Worm (Caenorhabditis elegans) whole organism, L1 larva: ENCODE measurements around the gene gpa-7.

ENCODE experiments used
- ceh-63 ChIP-seq: fragments of 200-800 bp; sonication (Bioruptor generic); optimal IDR thresholded peaks from 2 replicates; lab custom pipeline; 2018; ENCODE audit warnings: mild to moderate bottlenecking, missing genetic modification characterization, missing compliant biosample characterization
- ceh-82 ChIP-seq, 3 experiments: fragments of 150-350 bp in 1 of 3; sonication (generic microtip) in 2 of 3; optimal IDR thresholded peaks; 2 replicates each; lab custom pipeline; 2014 to 2017; ENCODE audit warnings: missing biosample characterization in 3 of 3, missing genetic modification characterization in 3 of 3
- egl-27 ChIP-seq, 2 experiments: fragments of 150-350 bp in 1 of 2; sonication (generic microtip); optimal IDR thresholded peaks; 3 replicates each; lab custom pipeline; 2017 to 2018; ENCODE audit warnings: missing biosample characterization in 2 of 2, missing genetic modification characterization in 2 of 2, missing genetic modification reagents in 2 of 2
- elt-2 ChIP-seq: sonication (generic microtip); optimal IDR thresholded peaks from 2 replicates; lab custom pipeline; 2016; ENCODE audit warnings: missing genetic modification characterization, mild to moderate bottlenecking, inconsistent platforms, missing compliant biosample characterization, missing genetic modification reagents
- nhr-237 ChIP-seq: fragments of 150-350 bp; optimal IDR thresholded peaks from 2 replicates; lab custom pipeline; 2014; ENCODE audit warnings: missing biosample characterization, missing genetic modification characterization
- nhr-77 ChIP-seq: fragments of 150-350 bp; optimal IDR thresholded peaks from 2 replicates; lab custom pipeline; 2014; ENCODE audit warnings: missing biosample characterization, missing genetic modification characterization
- sup-37 ChIP-seq: fragments of 200-800 bp; sonication (Bioruptor generic); optimal IDR thresholded peaks from 2 replicates; lab custom pipeline; 2018; ENCODE audit warnings: mild to moderate bottlenecking, missing genetic modification characterization, missing compliant biosample characterization
- swsn-7 ChIP-seq: sonication (generic microtip); optimal IDR thresholded peaks from 2 replicates; lab custom pipeline; 2016; ENCODE audit warnings: missing genetic modification characterization, missing compliant biosample characterization
- unc-62 ChIP-seq: fragments of 150-350 bp; optimal IDR thresholded peaks from 2 replicates; lab custom pipeline; 2014; ENCODE audit warnings: missing biosample characterization, missing genetic modification reagents, missing genetic modification characterization
- unc-86 ChIP-seq: sonication (generic microtip); optimal IDR thresholded peaks from 2 replicates; lab custom pipeline; 2016; ENCODE audit warnings: missing genetic modification characterization, missing compliant biosample characterization

DNA sequence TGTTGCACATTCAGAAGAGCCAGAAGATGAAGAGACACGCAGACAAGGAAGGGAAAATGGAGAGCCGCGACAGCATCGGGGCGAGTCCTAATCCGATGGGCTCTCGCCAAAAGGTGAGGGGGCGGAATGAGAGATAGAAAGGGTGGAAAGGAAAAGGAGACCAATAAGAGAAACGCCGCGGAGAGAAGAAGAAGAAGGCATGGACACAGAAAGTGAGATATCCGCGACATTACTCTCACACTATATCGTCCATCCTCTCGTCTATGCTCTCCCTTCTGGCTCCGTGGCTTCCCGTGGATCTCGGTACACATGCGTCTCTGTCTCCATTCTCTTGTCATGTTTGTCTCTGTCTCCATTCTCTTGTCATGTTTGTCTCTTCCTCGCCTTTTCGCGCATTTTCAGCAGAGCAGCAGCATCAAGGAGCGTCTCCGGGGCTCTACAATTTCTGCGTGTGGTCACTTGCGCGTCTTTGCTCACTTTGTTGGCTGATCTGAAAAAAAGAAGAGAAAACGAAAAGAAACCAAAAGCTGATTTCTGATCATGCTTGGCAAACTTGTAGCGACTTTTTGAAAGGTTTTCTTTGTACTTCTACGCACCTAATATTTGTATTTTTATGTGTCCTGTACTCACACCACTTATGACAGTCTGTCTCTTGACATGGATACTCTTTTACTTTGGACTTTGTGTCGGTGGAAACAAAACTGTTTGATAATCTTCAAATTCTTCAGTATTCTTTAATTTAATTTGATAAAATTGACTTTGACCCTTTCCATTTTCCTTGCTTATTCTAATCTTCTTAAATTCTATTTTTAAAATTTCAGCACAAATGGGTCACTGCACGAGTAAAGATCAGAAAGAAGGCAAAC is at the start of gene gpa-7:
- peak in 1 of 2 experiments; percentile 39 for TF ChIP-seq egl-27 (tag; optimal IDR thresholded peaks at IDR 0.05; lab: Kevin White, UChicago)
- no peak for TF ChIP-seq sup-37
- TF ChIP-seq unc-62 (GFP tag; lab: Kevin White, UChicago), result no peak
- TF ChIP-seq swsn-7, result peak; percentile 76
- no peak for TF ChIP-seq ceh-63
- TF ChIP-seq nhr-77 (tag; lab: Kevin White, UChicago), result peak; percentile 50
- peak; percentile 84 for TF ChIP-seq unc-86 (tag; lab: Kevin White, UChicago)
- no peak for TF ChIP-seq nhr-237 (tag; lab: Kevin White, UChicago)
- no peak for TF ChIP-seq elt-2
- TF ChIP-seq ceh-82 (tag; optimal IDR thresholded peaks at IDR 0.05; lab: Kevin White, UChicago), result peak in 2 of 3 experiments; percentile 54 to 65
